Worm (Caenorhabditis elegans) whole organism, L4 larva: ENCODE measurements around the gene F09E5.8.

ENCODE experiments used
- ama-1 ChIP-seq: fragments of 150-350 bp; optimal IDR thresholded peaks from 2 replicates; lab custom pipeline; 2014; ENCODE audit warnings: inconsistent platforms, mixed read lengths
- lin-15B ChIP-seq: fragments of 150-350 bp; sonication (generic microtip); optimal IDR thresholded peaks from 3 replicates; lab custom pipeline; 2014; ENCODE audit warnings: missing biosample characterization, missing genetic modification characterization
- sdz-12 ChIP-seq: fragments of 200-800 bp; sonication (Bioruptor generic); optimal IDR thresholded peaks from 2 replicates; lab custom pipeline; 2018; ENCODE audit warnings: mild to moderate bottlenecking, missing genetic modification characterization, missing compliant biosample characterization
- snpc-4 ChIP-seq: fragments of 150-350 bp; optimal IDR thresholded peaks from 2 replicates; lab custom pipeline; 2014; ENCODE audit warnings: missing biosample characterization, missing genetic modification characterization
- ztf-11 ChIP-seq: fragments of 150-350 bp; optimal IDR thresholded peaks from 2 replicates; lab custom pipeline; 2014; ENCODE audit warnings: missing biosample characterization, missing genetic modification characterization

DNA sequence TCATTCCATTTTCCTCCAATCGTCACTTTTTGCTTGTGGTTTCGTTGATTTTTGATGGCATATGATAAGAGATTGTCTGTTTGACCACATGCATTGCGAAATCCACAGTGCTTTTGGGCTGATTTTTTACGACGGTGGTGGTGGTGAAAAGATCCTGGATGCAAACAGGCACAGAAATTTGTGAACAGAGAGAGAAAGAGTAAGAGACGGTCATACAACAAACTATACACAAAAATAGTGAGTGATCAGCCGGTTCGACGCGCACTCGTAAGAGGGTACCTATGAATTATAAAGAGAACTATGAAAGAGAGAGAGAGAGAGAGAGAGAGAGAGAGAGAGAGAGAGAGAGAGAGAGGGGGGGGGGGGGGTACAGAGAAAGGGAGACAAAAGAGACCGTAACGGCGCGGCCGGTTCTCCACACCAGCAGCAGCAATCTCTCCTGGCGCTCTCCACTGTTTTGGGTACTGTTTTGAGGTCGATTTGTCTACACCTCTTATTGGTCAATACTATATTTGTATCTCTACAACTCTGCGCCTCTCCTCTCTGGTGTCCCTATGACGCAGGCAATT is 28.7 kb upstream of the F09E5.8 start:
- TF ChIP-seq lin-15B (tag; lab: Kevin White, UChicago) (no peak), sdz-12 (no peak), ama-1 (no peak), ztf-11 (tag; lab: Kevin White, UChicago) (no peak), snpc-4 (tag; lab: Kevin White, UChicago) (no peak)
